Worm (Caenorhabditis elegans) whole organism, young adult: Measurements from ENCODE around the gene F46C3.2.

ENCODE experiments used
- Y53G8AR.9 ChIP-seq: fragments of 200-800 bp; sonication (Bioruptor generic); conservative IDR thresholded peaks from 2 replicates; pipeline ENCODE4 v1.3.6; 2022; ENCODE audit warnings: missing genetic modification reagents, missing genetic modification characterization, missing compliant biosample characterization
- Y79H2A.3 ChIP-seq: fragments of 200-800 bp; sonication (Bioruptor generic); conservative IDR thresholded peaks from 2 replicates; pipeline ENCODE4 v1.3.6; 2022; ENCODE audit warnings: missing genetic modification reagents, missing genetic modification characterization, missing compliant biosample characterization
- aptf-2 ChIP-seq: fragments of 200-800 bp; sonication (Bioruptor generic); conservative IDR thresholded peaks from 2 replicates; pipeline ENCODE4 v1.3.6; 2022; ENCODE audit warnings: missing genetic modification reagents, missing genetic modification characterization, missing compliant biosample characterization
- athp-1 ChIP-seq: sonication (generic microtip); optimal IDR thresholded peaks from 2 replicates; lab custom pipeline; 2017; ENCODE audit warnings: mild to moderate bottlenecking, missing genetic modification characterization, missing compliant biosample characterization
- fkh-3 ChIP-seq: sonication (generic microtip); optimal IDR thresholded peaks from 2 replicates; lab custom pipeline; 2016; ENCODE audit warnings: mild to moderate bottlenecking, missing genetic modification characterization, missing compliant biosample characterization
- madf-8 ChIP-seq: fragments of 200-800 bp; sonication (Bioruptor generic); conservative IDR thresholded peaks from 2 replicates; pipeline ENCODE4 v1.3.6; 2022; ENCODE audit warnings: missing genetic modification reagents, missing genetic modification characterization, missing compliant biosample characterization
- sdz-38 ChIP-seq: sonication (generic microtip); optimal IDR thresholded peaks from 2 replicates; lab custom pipeline; 2016; ENCODE audit warnings: missing genotype, missing genetic modification characterization, missing compliant biosample characterization
- tbp1 ChIP-seq: fragments of 200-800 bp; sonication (Bioruptor generic); optimal IDR thresholded peaks from 2 replicates; lab custom pipeline; 2018; ENCODE audit warnings: mild to moderate bottlenecking, missing genetic modification characterization, missing compliant biosample characterization
- unc-62 ChIP-seq: fragments of 150-350 bp; optimal IDR thresholded peaks from 2 replicates; lab custom pipeline; 2014; ENCODE audit warnings: missing biosample characterization, missing genetic modification reagents, missing genetic modification characterization
- ztf-22 ChIP-seq: fragments of 200-800 bp; sonication (Bioruptor generic); optimal IDR thresholded peaks from 2 replicates; lab custom pipeline; 2018; ENCODE audit warnings: mild to moderate bottlenecking, missing genetic modification characterization, moderate library complexity, missing compliant biosample characterization

DNA sequence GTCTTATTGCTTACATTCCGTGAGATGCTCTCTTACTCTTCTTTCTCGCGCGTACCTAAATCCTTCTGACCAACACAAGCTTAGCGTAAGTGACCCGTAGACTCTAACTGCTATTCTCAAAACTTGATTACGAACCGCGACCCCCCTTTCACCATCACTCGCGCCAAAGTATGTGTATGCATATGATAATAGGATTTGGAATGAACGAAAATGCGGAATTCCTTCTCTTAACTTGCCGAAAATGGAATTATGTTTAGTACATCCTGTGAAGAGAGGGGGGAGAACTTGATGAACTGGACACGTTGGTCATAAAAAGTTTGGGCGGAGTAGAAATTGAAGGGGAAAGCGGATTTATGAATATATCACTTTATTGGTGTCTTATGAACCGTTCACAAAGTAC lies 31.7 kb downstream of the F46C3.2 start:
- no peak for TF ChIP-seq tbp1 (GFP tag; lab: Kevin White, UChicago)
- no peak for TF ChIP-seq Y53G8AR.9 (GFP tag; lab: Robert Waterston, UW)
- TF ChIP-seq unc-62 (GFP tag; lab: Kevin White, UChicago) = no peak
- TF ChIP-seq fkh-3 (tag; lab: Kevin White, UChicago) = no peak
- TF ChIP-seq aptf-2 = no peak
- TF ChIP-seq ztf-22 (GFP tag; lab: Kevin White, UChicago) = no peak
- no peak for TF ChIP-seq athp-1 (tag; lab: Kevin White, UChicago)
- no peak for TF ChIP-seq sdz-38 (tag; lab: Kevin White, UChicago)
- no peak for TF ChIP-seq madf-8
- no peak for TF ChIP-seq Y79H2A.3 (GFP tag; lab: Robert Waterston, UW)
